Worm (Caenorhabditis elegans) whole organism, mixed stage, embryonic: ENCODE results near the gene ZK1067.4.
A peak's percentile ranks its signal among the peaks of the same experiment; 100 is the strongest.

Experiments
- M03D4.4 ChIP-seq: sonication (generic microtip); optimal IDR thresholded peaks from 2 replicates; lab custom pipeline; 2017; ENCODE audit warnings: mild to moderate bottlenecking, missing genetic modification characterization, missing compliant biosample characterization
- bed-3 ChIP-seq: fragments of 200-800 bp; sonication (Bioruptor generic); optimal IDR thresholded peaks from 3 replicates; lab custom pipeline; 2018; ENCODE audit warnings: mild to moderate bottlenecking, missing genetic modification characterization, moderate library complexity, missing compliant biosample characterization
- blmp-1 ChIP-seq: fragments of 150-350 bp; optimal IDR thresholded peaks from 2 replicates; lab custom pipeline; 2014; ENCODE audit warnings: missing biosample characterization, missing genetic modification characterization
- ceh-39 ChIP-seq: fragments of 150-350 bp; optimal IDR thresholded peaks from 2 replicates; lab custom pipeline; 2014; ENCODE audit warnings: missing biosample characterization, missing genetic modification characterization
- ceh-43 ChIP-seq: fragments of 200-800 bp; sonication (Bioruptor generic); optimal IDR thresholded peaks from 2 replicates; lab custom pipeline; 2018; ENCODE audit warnings: mild to moderate bottlenecking, missing genetic modification characterization, moderate library complexity, missing compliant biosample characterization
- ceh-83 ChIP-seq: fragments of 200-800 bp; sonication (Bioruptor generic); optimal IDR thresholded peaks from 2 replicates; lab custom pipeline; 2018; ENCODE audit warnings: mild to moderate bottlenecking, missing genetic modification characterization, missing compliant biosample characterization
- ces-1 ChIP-seq: fragments of 150-350 bp; optimal IDR thresholded peaks from 2 replicates; lab custom pipeline; 2014; ENCODE audit warnings: missing biosample characterization, missing genetic modification reagents, missing genetic modification characterization
- cnd-1 ChIP-seq: fragments of 200-800 bp; sonication (Bioruptor generic); optimal IDR thresholded peaks from 2 replicates; lab custom pipeline; 2018; ENCODE audit warnings: mild to moderate bottlenecking, missing genetic modification characterization, missing compliant biosample characterization
- drap-1 ChIP-seq: fragments of 200-800 bp; sonication (Bioruptor generic); optimal IDR thresholded peaks from 3 replicates; lab custom pipeline; 2018; ENCODE audit warnings: mild to moderate bottlenecking, missing genetic modification characterization, missing compliant biosample characterization
- elt-1 ChIP-seq: sonication (generic microtip); optimal IDR thresholded peaks from 2 replicates; lab custom pipeline; 2017; ENCODE audit warnings: missing genetic modification characterization, mild to moderate bottlenecking, missing compliant biosample characterization, antibody characterized with exemption, moderate library complexity, borderline replicate concordance; ENCODE audit not compliant: insufficient read depth
- elt-3 ChIP-seq: fragments of 150-350 bp; optimal IDR thresholded peaks from 2 replicates; lab custom pipeline; 2014; ENCODE audit warnings: missing biosample characterization, missing genetic modification characterization
- flh-1 ChIP-seq: fragments of 200-800 bp; sonication (Bioruptor generic); optimal IDR thresholded peaks from 2 replicates; lab custom pipeline; 2018; ENCODE audit warnings: mild to moderate bottlenecking, missing genetic modification characterization, moderate library complexity, missing compliant biosample characterization
- ham-2 ChIP-seq: fragments of 200-800 bp; sonication (Bioruptor generic); optimal IDR thresholded peaks from 2 replicates; lab custom pipeline; 2018; ENCODE audit warnings: mild to moderate bottlenecking, missing genetic modification characterization, missing compliant biosample characterization
- hlh-1 ChIP-seq: fragments of 150-350 bp; optimal IDR thresholded peaks from 2 replicates; lab custom pipeline; 2014; ENCODE audit warnings: missing biosample characterization, missing genetic modification reagents, missing genetic modification characterization
- lin-13 ChIP-seq: fragments of 150-350 bp; optimal IDR thresholded peaks from 2 replicates; lab custom pipeline; 2014; ENCODE audit warnings: missing biosample characterization, missing genetic modification characterization
- lin-32 ChIP-seq: fragments of 200-800 bp; sonication (Bioruptor generic); optimal IDR thresholded peaks from 2 replicates; lab custom pipeline; 2018; ENCODE audit warnings: mild to moderate bottlenecking, missing genetic modification characterization, missing compliant biosample characterization
- lsy-2 ChIP-seq: fragments of 150-350 bp; optimal IDR thresholded peaks from 2 replicates; lab custom pipeline; 2014; ENCODE audit warnings: missing biosample characterization, missing genetic modification characterization
- mab-5 ChIP-seq: fragments of 150-350 bp; optimal IDR thresholded peaks from 2 replicates; lab custom pipeline; 2014; ENCODE audit warnings: missing biosample characterization, missing genetic modification characterization
- mep-1 ChIP-seq: fragments of 150-350 bp; optimal IDR thresholded peaks from 2 replicates; lab custom pipeline; 2017; ENCODE audit warnings: missing biosample characterization, missing genetic modification reagents, missing genetic modification characterization, inconsistent platforms
- mls-2 ChIP-seq: sonication (generic microtip); optimal IDR thresholded peaks from 2 replicates; lab custom pipeline; 2016; ENCODE audit warnings: mild to moderate bottlenecking, missing genetic modification characterization, moderate library complexity, missing compliant biosample characterization
- nhr-12 ChIP-seq: fragments of 150-350 bp; optimal IDR thresholded peaks from 2 replicates; lab custom pipeline; 2014; ENCODE audit warnings: missing biosample characterization, missing genetic modification characterization
- nhr-2 ChIP-seq: fragments of 150-350 bp; optimal IDR thresholded peaks from 2 replicates; lab custom pipeline; 2014; ENCODE audit warnings: missing biosample characterization, missing genetic modification characterization
- nhr-237 ChIP-seq: fragments of 150-350 bp; optimal IDR thresholded peaks from 2 replicates; lab custom pipeline; 2014; ENCODE audit warnings: missing biosample characterization, missing genetic modification characterization
- nhr-28 ChIP-seq: fragments of 150-350 bp; optimal IDR thresholded peaks from 2 replicates; lab custom pipeline; 2014; ENCODE audit warnings: missing biosample characterization, missing genetic modification characterization
- nhr-76 ChIP-seq: sonication (generic microtip); optimal IDR thresholded peaks from 2 replicates; lab custom pipeline; 2017; ENCODE audit warnings: missing biosample characterization, missing genetic modification characterization
- pha-4 ChIP-seq: fragments of 150-350 bp; optimal IDR thresholded peaks from 2 replicates; lab custom pipeline; 2018; ENCODE audit warnings: missing biosample characterization, missing genetic modification reagents, missing genetic modification characterization
- sem-2 ChIP-seq: fragments of 200-800 bp; sonication (Bioruptor generic); optimal IDR thresholded peaks from 2 replicates; lab custom pipeline; 2018; ENCODE audit warnings: mild to moderate bottlenecking, missing genetic modification characterization, missing compliant biosample characterization
- snpc-4 ChIP-seq: fragments of 150-350 bp; optimal IDR thresholded peaks from 2 replicates; lab custom pipeline; 2014; ENCODE audit warnings: missing biosample characterization, missing genetic modification characterization
- sptf-1 ChIP-seq: sonication (generic microtip); optimal IDR thresholded peaks from 2 replicates; lab custom pipeline; 2017; ENCODE audit warnings: mild to moderate bottlenecking, missing genetic modification characterization, moderate library complexity, missing compliant biosample characterization
- tbx-8 ChIP-seq: fragments of 200-800 bp; sonication (Bioruptor generic); optimal IDR thresholded peaks from 2 replicates; lab custom pipeline; 2018; ENCODE audit warnings: mild to moderate bottlenecking, missing genetic modification characterization, moderate library complexity, missing compliant biosample characterization
- unc-120 ChIP-seq: sonication (generic microtip); optimal IDR thresholded peaks from 2 replicates; lab custom pipeline; 2017; ENCODE audit warnings: missing genetic modification characterization, missing compliant biosample characterization; ENCODE audit not compliant: poor library complexity, severe bottlenecking
- unc-39 ChIP-seq: fragments of 150-350 bp; optimal IDR thresholded peaks from 2 replicates; lab custom pipeline; 2014; ENCODE audit warnings: missing biosample characterization, missing genetic modification characterization
- unc-62 ChIP-seq: fragments of 150-350 bp; optimal IDR thresholded peaks from 2 replicates; lab custom pipeline; 2014; ENCODE audit warnings: missing biosample characterization, missing genetic modification reagents, missing genetic modification characterization
- zip-8 ChIP-seq: fragments of 150-350 bp; optimal IDR thresholded peaks from 2 replicates; lab custom pipeline; 2014; ENCODE audit warnings: missing biosample characterization, missing genetic modification characterization
- ztf-11 ChIP-seq: fragments of 150-350 bp; optimal IDR thresholded peaks from 2 replicates; lab custom pipeline; 2014; ENCODE audit warnings: missing biosample characterization, missing genetic modification characterization

Gene ZK1067.4

DNA sequence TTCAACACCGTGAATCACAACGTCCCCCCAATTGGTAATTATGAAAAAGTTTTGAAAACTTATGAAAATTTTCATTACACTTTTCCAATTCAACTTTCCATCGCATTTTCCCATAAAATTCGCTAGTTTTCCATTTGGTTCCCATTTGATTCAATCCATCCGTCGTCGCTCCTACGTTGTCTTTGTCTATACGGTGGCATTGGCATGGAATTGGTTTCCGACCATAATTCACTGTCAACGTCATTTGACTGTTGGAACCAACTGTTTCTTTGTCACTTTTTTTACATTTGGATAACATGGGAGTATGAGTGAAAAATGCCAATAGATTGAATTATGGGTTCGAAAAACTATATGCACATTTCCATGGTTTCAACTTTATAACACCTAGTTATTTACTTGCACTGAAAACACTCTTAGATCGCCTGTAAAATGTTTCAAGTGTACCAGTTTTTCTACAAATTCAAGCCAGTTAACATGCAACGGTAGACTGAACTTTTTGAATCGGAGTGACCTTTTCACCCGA lies 47.9 kb downstream of the ZK1067.4 start:
- TF ChIP-seq ceh-39 (no peak), nhr-76 (tag; lab: Kevin White, UChicago) (no peak), unc-39 (tag; lab: Kevin White, UChicago) (no peak), sem-2 (GFP tag; lab: Kevin White, UChicago) (no peak), lin-32 (GFP tag; lab: Kevin White, UChicago) (no peak), ham-2 (GFP tag; lab: Kevin White, UChicago) (no peak), lsy-2 (no peak), mep-1 (tag; lab: Kevin White, UChicago) (no peak), elt-3 (tag; lab: Kevin White, UChicago) (no peak), cnd-1 (tag; lab: Kevin White, UChicago) (peak; percentile 22), nhr-12 (tag; lab: Kevin White, UChicago) (no peak), zip-8 (tag; lab: Kevin White, UChicago) (no peak), nhr-237 (tag; lab: Kevin White, UChicago) (no peak), unc-62 (GFP tag; lab: Kevin White, UChicago) (no peak), nhr-2 (no peak), drap-1 (no peak), hlh-1 (no peak), mab-5 (tag; lab: Kevin White, UChicago) (no peak), bed-3 (GFP tag; lab: Kevin White, UChicago) (no peak), ceh-43 (GFP tag; lab: Kevin White, UChicago) (no peak), pha-4 (tag; lab: Kevin White, UChicago) (no peak), mls-2 (peak; percentile 24), flh-1 (GFP tag; lab: Kevin White, UChicago) (no peak), elt-1 (tag; lab: Kevin White, UChicago) (no peak), snpc-4 (tag; lab: Kevin White, UChicago) (no peak), sptf-1 (tag; lab: Kevin White, UChicago) (peak; percentile 35), unc-120 (tag; lab: Kevin White, UChicago) (no peak), blmp-1 (tag; lab: Kevin White, UChicago) (no peak), ztf-11 (tag; lab: Kevin White, UChicago) (no peak), ceh-83 (GFP tag; lab: Kevin White, UChicago) (peak; percentile 70), lin-13 (tag; lab: Kevin White, UChicago) (no peak), tbx-8 (no peak), nhr-28 (no peak), ces-1 (GFP tag; lab: Kevin White, UChicago) (peak; percentile 9), M03D4.4 (tag; lab: Kevin White, UChicago) (peak; percentile 23)

DNA sequence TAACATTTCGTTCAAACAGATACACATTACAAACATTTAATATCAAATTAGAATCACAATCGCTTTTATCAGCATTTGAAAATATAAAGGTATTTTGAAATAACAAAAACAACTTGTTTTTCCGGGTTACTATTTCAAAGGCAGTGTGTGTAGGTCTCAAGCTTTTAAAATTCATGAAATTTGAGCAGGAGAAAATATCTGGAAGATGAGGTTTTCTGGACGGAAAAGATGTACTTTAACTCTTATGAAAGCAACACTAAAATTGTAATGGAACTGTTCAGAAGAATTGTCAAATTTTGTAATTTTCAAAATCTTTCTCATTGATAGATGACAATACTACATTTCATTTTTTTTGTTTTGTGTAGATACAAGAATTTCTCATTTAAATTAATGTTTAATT lies 48.4 kb downstream of the ZK1067.4 start:
- TF ChIP-seq ceh-83 (GFP tag; lab: Kevin White, UChicago) = peak; percentile 52
- no peak for TF ChIP-seq ces-1 (GFP tag; lab: Kevin White, UChicago)
- TF ChIP-seq lsy-2 = no peak
- TF ChIP-seq ceh-43 (GFP tag; lab: Kevin White, UChicago) = no peak

DNA sequence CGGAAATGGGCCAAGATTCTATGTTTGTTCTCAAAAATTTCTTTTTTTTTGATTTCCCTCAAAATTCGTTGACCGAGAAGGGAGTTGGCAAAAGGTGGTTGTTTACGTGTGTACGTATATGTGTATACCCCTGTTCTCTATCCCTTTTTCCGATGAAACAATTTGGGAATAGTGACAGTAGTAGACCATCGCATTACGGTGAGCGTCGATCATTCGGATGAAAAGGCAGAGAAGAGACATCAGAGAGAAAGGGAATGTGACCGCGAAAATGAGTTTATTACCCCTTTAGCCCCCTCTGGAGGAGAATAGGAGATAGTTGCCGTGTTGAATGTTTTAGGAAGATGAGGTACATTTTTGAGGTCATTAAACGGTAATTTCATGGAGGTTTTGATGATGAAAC lies 49.9 kb downstream of the ZK1067.4 start:
- TF ChIP-seq hlh-1 (no peak), blmp-1 (tag; lab: Kevin White, UChicago) (peak; percentile 34), sptf-1 (tag; lab: Kevin White, UChicago) (no peak), ces-1 (GFP tag; lab: Kevin White, UChicago) (no peak), ham-2 (GFP tag; lab: Kevin White, UChicago) (peak; percentile 29), nhr-12 (tag; lab: Kevin White, UChicago) (no peak), unc-62 (GFP tag; lab: Kevin White, UChicago) (no peak)

DNA sequence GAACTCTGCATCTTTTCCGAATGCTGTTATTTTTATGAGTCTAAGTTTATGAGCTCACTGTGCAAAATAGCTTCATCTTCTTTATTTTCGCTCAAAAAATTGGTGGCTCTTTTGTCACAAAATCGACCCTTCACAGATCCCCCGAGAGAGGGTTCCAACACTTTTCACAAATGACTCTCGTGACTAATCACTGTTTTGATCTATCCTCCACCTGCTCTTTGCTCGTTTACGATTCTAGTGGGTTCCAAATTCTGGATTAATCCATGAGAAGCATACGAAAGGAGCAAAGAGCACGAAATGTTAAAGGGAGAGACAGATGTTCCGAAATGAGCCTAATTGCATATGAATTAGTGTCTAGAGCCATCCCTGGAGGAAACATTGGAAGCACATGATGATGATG lies 51.2 kb downstream of the ZK1067.4 start:
- no peak for TF ChIP-seq pha-4 (tag; lab: Kevin White, UChicago)
- peak; percentile 23 for TF ChIP-seq lin-32 (GFP tag; lab: Kevin White, UChicago)
- TF ChIP-seq ces-1 (GFP tag; lab: Kevin White, UChicago) = peak; percentile 78
- no peak for TF ChIP-seq unc-62 (GFP tag; lab: Kevin White, UChicago)
- TF ChIP-seq mls-2 = no peak
